Worm (Caenorhabditis elegans) whole organism, young adult: ENCODE results near the gene nas-15.

Source experiments
- bed-2 ChIP-seq: fragments of 200-800 bp; sonication (Bioruptor generic); IDR thresholded peaks from 2 replicates; pipeline ENCODE4 v1.3.6; 2022; ENCODE audit warnings: missing genetic modification reagents, missing genetic modification characterization, missing compliant biosample characterization
- dpff-1 ChIP-seq: sonication (generic microtip); optimal IDR thresholded peaks from 2 replicates; lab custom pipeline; 2017; ENCODE audit warnings: mild to moderate bottlenecking, missing genetic modification characterization, missing compliant biosample characterization
- ets-4 ChIP-seq: fragments of 200-800 bp; sonication (Bioruptor generic); optimal IDR thresholded peaks from 2 replicates; lab custom pipeline; 2018; ENCODE audit warnings: mild to moderate bottlenecking, missing genetic modification characterization, missing compliant biosample characterization
- let-607 ChIP-seq, 2 experiments: fragments of 200-800 bp in 1 of 2; sonication (Bioruptor generic) in 1 of 2; sonication (generic microtip) in 1 of 2; optimal IDR thresholded peaks; 2 replicates each; lab custom pipeline; 2016 to 2018; ENCODE audit warnings: mild to moderate bottlenecking in 2 of 2, missing compliant biosample characterization in 2 of 2, missing genetic modification characterization in 2 of 2, moderate library complexity in 2 of 2, missing genotype in 1 of 2
- mes-4 ChIP-seq: sonication (generic microtip); optimal IDR thresholded peaks from 2 replicates; lab custom pipeline; 2016; ENCODE audit warnings: missing genotype, missing genetic modification characterization, missing compliant biosample characterization
- nhr-179 ChIP-seq: sonication (generic microtip); optimal IDR thresholded peaks from 2 replicates; lab custom pipeline; 2016; ENCODE audit warnings: mild to moderate bottlenecking, missing genetic modification characterization, missing compliant biosample characterization
- snpc-4 ChIP-seq, 5 experiments: fragments of 150-350 bp in 1 of 5; sonication (generic microtip) in 4 of 5; optimal IDR thresholded peaks; 2 replicates each; lab custom pipeline; 2014 to 2018; ENCODE audit warnings: missing genetic modification characterization in 5 of 5, missing biosample characterization in 3 of 5, antibody characterized with exemption in 2 of 5, mild to moderate bottlenecking in 2 of 5, missing compliant biosample characterization in 2 of 5, missing genotype in 2 of 5, moderate library complexity in 2 of 5, missing genetic modification reagents in 1 of 5
- tbx-9 ChIP-seq: sonication (generic microtip); optimal IDR thresholded peaks from 2 replicates; lab custom pipeline; 2016; ENCODE audit warnings: borderline replicate concordance, missing genetic modification characterization, inconsistent platforms, missing compliant biosample characterization
- xnd-1 ChIP-seq: sonication (generic microtip); optimal IDR thresholded peaks from 2 replicates; lab custom pipeline; 2016; ENCODE audit warnings: missing genotype, missing genetic modification reagents, missing genetic modification characterization, missing compliant biosample characterization

DNA sequence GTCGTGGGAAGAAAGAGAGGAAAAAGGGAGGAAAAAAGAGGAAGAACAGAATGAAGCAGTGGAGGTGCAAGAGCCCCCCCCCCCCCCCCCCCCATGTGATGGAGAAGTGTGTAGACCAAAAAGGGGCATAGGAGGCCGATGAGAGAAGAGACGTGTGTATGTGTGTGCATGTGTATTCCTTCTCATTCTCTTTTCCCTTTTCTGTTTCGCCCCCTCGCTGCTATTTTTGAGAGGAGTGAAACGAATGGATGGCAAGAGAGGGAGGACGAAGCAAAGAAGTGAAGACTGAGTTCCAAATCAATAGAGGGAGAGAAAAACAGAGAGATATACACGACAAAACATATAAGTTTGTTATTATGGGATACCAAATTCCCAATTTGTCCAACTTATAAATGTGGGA lies 16.9 kb upstream of the nas-15 start:
- no peak for TF ChIP-seq dpff-1
- no peak for TF ChIP-seq ets-4
- no peak for TF ChIP-seq nhr-179 (tag; lab: Kevin White, UChicago)
- no peak for TF ChIP-seq snpc-4 (GFP tag; optimal IDR thresholded peaks at IDR 0.05; lab: Kevin White, UChicago)
- no peak for TF ChIP-seq snpc-4 (tag; optimal IDR thresholded peaks at IDR 0.05; lab: Kevin White, UChicago)
- no peak for TF ChIP-seq tbx-9
- TF ChIP-seq let-607 (tag; optimal IDR thresholded peaks at IDR 0.05; lab: Kevin White, UChicago): peak in 1 of 2 experiments; percentile 4
- TF ChIP-seq xnd-1 (tag; lab: Kevin White, UChicago): no peak
- TF ChIP-seq bed-2: no peak
- no peak for TF ChIP-seq mes-4 (tag; lab: Kevin White, UChicago)
